Worm (Caenorhabditis elegans): Measurements from ENCODE around the gene set-6.
A peak's percentile ranks its signal among the peaks of the same experiment; 100 is the strongest.

ce11 chrX:11924158-11924557 is 50.3 kb downstream of the set-6 start, which contains the start of gene F55G7.1:
- no peak for TF ChIP-seq lsy-2 (tag; optimal IDR thresholded peaks at IDR 0.05)
- TF ChIP-seq lin-32 (GFP tag; optimal IDR thresholded peaks at IDR 0.05), result no peak
- no peak for TF ChIP-seq blmp-1 (tag; optimal IDR thresholded peaks at IDR 0.05)
- no peak for TF ChIP-seq snpc-4 (tag; optimal IDR thresholded peaks at IDR 0.05)
- no peak for TF ChIP-seq unc-62 (GFP tag; optimal IDR thresholded peaks at IDR 0.05)
- peak; percentile 9 for TF ChIP-seq nhr-237 (tag; optimal IDR thresholded peaks at IDR 0.05)
- TF ChIP-seq pha-4 (tag; optimal IDR thresholded peaks at IDR 0.05), result no peak
- no peak for TF ChIP-seq ztf-11 (tag; optimal IDR thresholded peaks at IDR 0.05)
- TF ChIP-seq ceh-83 (GFP tag; optimal IDR thresholded peaks at IDR 0.05), result no peak
- no peak for TF ChIP-seq drap-1 (GFP tag; optimal IDR thresholded peaks at IDR 0.05)
- no peak for TF ChIP-seq cnd-1 (tag; optimal IDR thresholded peaks at IDR 0.05)
- TF ChIP-seq nhr-76 (tag; optimal IDR thresholded peaks at IDR 0.05), result no peak
- TF ChIP-seq elt-3 (tag; optimal IDR thresholded peaks at IDR 0.05), result no peak
- TF ChIP-seq mab-5 (tag; optimal IDR thresholded peaks at IDR 0.05), result no peak

Data from whole organism, mixed stage, embryonic.